Fruit fly (Drosophila melanogaster): ENCODE data around the gene Gr94a.

Gr94a gene

dm6 chr3R:23048690-23049118 is 2.8 kb upstream of the Gr94a start (continued):
- TF ChIP-seq CG12391 (tag; optimal IDR thresholded peaks at IDR 0.05) (peak; percentile 81), CoRest (tag; optimal IDR thresholded peaks at IDR 0.05) (peak; percentile 89), sens (GFP tag) (peak; percentile 91), CG32767 (GFP tag; IDR thresholded peaks at IDR 0.05) (no peak; the same call in 1 of the 2 replicates), gro (GFP tag; optimal IDR thresholded peaks at IDR 0.05) (peak; percentile 24), CG15011 (GFP tag; optimal IDR thresholded peaks at IDR 0.05) (peak; percentile 40), CG34224 (GFP tag; IDR thresholded peaks at IDR 0.05; ENCODE audit: partially characterized antibody) (no peak), chinmo (GFP tag; IDR thresholded peaks at IDR 0.05; ENCODE audit: partially characterized antibody) (no peak), tgo (GFP tag; IDR thresholded peaks at IDR 0.05) (peak; percentile 75), chif (GFP tag; optimal IDR thresholded peaks at IDR 0.05) (peak; percentile 15 to 49), ssp (GFP tag; IDR thresholded peaks at IDR 0.05) (peak; percentile 53; the same call in 1 of the 2 replicates), br (optimal IDR thresholded peaks at IDR 0.05) (no peak), CG8388 (GFP tag; optimal IDR thresholded peaks at IDR 0.05) (peak; percentile 84), CG14710 (tag; optimal IDR thresholded peaks at IDR 0.05) (peak; percentile 74), Ravus (GFP tag; IDR thresholded peaks at IDR 0.05) (no peak; the same call in 1 of the 2 replicates), CG8281 (tag; optimal IDR thresholded peaks at IDR 0.05) (peak; percentile 66), ftz-f1 (GFP tag; optimal IDR thresholded peaks at IDR 0.05) (no peak), bowl (GFP tag; IDR thresholded peaks at IDR 0.05) (no peak), Dref (GFP tag; IDR thresholded peaks at IDR 0.05) (no peak), sc (optimal IDR thresholded peaks at IDR 0.05) (no peak), sc (GFP tag; optimal IDR thresholded peaks at IDR 0.05) (peak; percentile 62), corto (GFP tag; optimal IDR thresholded peaks at IDR 0.05) (no peak), zf30C (GFP tag; optimal IDR thresholded peaks at IDR 0.05) (peak; percentile 57), slou (GFP tag; optimal IDR thresholded peaks at IDR 0.05) (peak; percentile 19), CG12219 (GFP tag; optimal IDR thresholded peaks at IDR 0.05) (peak; percentile 58), insv (GFP tag; optimal IDR thresholded peaks at IDR 0.05) (no peak), ab (GFP tag; optimal IDR thresholded peaks at IDR 0.05) (no peak), CG9609 (GFP tag; optimal IDR thresholded peaks at IDR 0.05) (no peak), lov (optimal IDR thresholded peaks at IDR 0.05) (no peak), lov (GFP tag; IDR thresholded peaks at IDR 0.05) (no peak), grau (tag; optimal IDR thresholded peaks at IDR 0.05) (peak; percentile 83), CG9797 (GFP tag; optimal IDR thresholded peaks at IDR 0.05) (no peak), Lim3 (GFP tag; IDR thresholded peaks at IDR 0.05) (0 out of 2 replicates have a peak, but pooled peaks have one; percentile 22), kni (GFP tag; optimal IDR thresholded peaks at IDR 0.05) (peak; percentile 46), CG1233 (GFP tag; optimal IDR thresholded peaks at IDR 0.05) (peak; percentile 62), pzg (GFP tag; optimal IDR thresholded peaks at IDR 0.05) (no peak), wek (GFP tag; optimal IDR thresholded peaks at IDR 0.05) (no peak), en (GFP tag; optimal IDR thresholded peaks at IDR 0.05) (peak; percentile 31), Gug (GFP tag; IDR thresholded peaks at IDR 0.05) (peak; percentile 32; the same call in 2 of the 4 replicates), usp (GFP tag; optimal IDR thresholded peaks at IDR 0.05) (no peak), CG4730 (GFP tag; IDR thresholded peaks at IDR 0.05) (peak; percentile 52; the same call in 1 of the 2 replicates), HHEX (GFP tag; optimal IDR thresholded peaks at IDR 0.05) (peak; percentile 58), MBD-R2 (GFP tag; IDR thresholded peaks at IDR 0.05) (no peak), Doc3 (GFP tag; IDR thresholded peaks at IDR 0.05; ENCODE audit: partially characterized antibody) (no peak), CG12155 (GFP tag; optimal IDR thresholded peaks at IDR 0.05) (peak; percentile 37), schlank (tag; optimal IDR thresholded peaks at IDR 0.05) (no peak), CG7963 (GFP tag; IDR thresholded peaks at IDR 0.05; ENCODE audit: partially characterized antibody) (no peak), so (GFP tag; IDR thresholded peaks at IDR 0.05) (peak; percentile 57; the same call in 1 of the 3 replicates), CG2889 (GFP tag; IDR thresholded peaks at IDR 0.05) (no peak), Atf-2 (GFP tag; optimal IDR thresholded peaks at IDR 0.05) (peak; percentile 28), tna (GFP tag; IDR thresholded peaks at IDR 0.05; ENCODE audit: partially characterized antibody) (no peak), CG10267 (tag; optimal IDR thresholded peaks at IDR 0.05) (peak; percentile 74)

All from whole organism, embryonic.